Fruit fly (Drosophila melanogaster) whole organism, embryonic: ENCODE results near the gene cnc.

Source experiments
- Awh ChIP-seq: fragments of 200-800 bp; sonication (Bioruptor generic); IDR thresholded peaks from 2 replicates; pipeline ENCODE4, ENCODE4 v1.3.6; 2022; ENCODE audit warnings: missing biosample characterization, missing genetic modification characterization
- Blimp-1 ChIP-seq: fragments of 200-800 bp; sonication (Bioruptor generic); optimal IDR thresholded peaks from 3 replicates; lab custom pipeline; 2018; ENCODE audit warnings: missing biosample characterization, missing genetic modification characterization, mild to moderate bottlenecking, moderate library complexity, missing genetic modification reagents
- CG10321 ChIP-seq: fragments of 200-800 bp; sonication (Bioruptor generic); IDR thresholded peaks from 2 replicates; pipeline ENCODE4 v1.3.6; 2022; ENCODE audit warnings: missing biosample characterization, missing genetic modification characterization
- CG10431 ChIP-seq: fragments of 200-800 bp; sonication (Bioruptor generic); optimal IDR thresholded peaks from 3 replicates; lab custom pipeline; 2018; ENCODE audit warnings: missing biosample characterization, mild to moderate bottlenecking, missing genetic modification characterization
- CG10543 ChIP-seq: fragments of 200-800 bp; sonication (Bioruptor generic); optimal IDR thresholded peaks from 3 replicates; lab custom pipeline; 2017; ENCODE audit warnings: missing biosample characterization, mild to moderate bottlenecking, missing genetic modification characterization, moderate library complexity
- CG10979 ChIP-seq: fragments of 200-800 bp; sonication (Bioruptor generic); optimal IDR thresholded peaks from 2 replicates; lab custom pipeline; 2018; ENCODE audit warnings: missing biosample characterization, mild to moderate bottlenecking, missing genetic modification characterization, moderate library complexity
- CG11398 ChIP-seq: fragments of 200-800 bp; sonication (Bioruptor generic); optimal IDR thresholded peaks from 2 replicates; lab custom pipeline; 2016; ENCODE audit warnings: missing biosample characterization, missing genetic modification characterization
- CG11504 ChIP-seq: fragments of 200-800 bp; sonication (Bioruptor generic); optimal IDR thresholded peaks from 3 replicates; lab custom pipeline; 2019; ENCODE audit warnings: missing biosample characterization, mild to moderate bottlenecking, missing genetic modification characterization, moderate library complexity
- CG12219 ChIP-seq: fragments of 200-800 bp; sonication (Bioruptor generic); optimal IDR thresholded peaks from 3 replicates; lab custom pipeline; 2018; ENCODE audit warnings: missing biosample characterization, mild to moderate bottlenecking, missing genetic modification characterization
- CG12391 ChIP-seq: fragments of 200-800 bp; sonication (Bioruptor generic); optimal IDR thresholded peaks from 3 replicates; lab custom pipeline; 2018; ENCODE audit warnings: missing biosample characterization, mild to moderate bottlenecking, missing genetic modification characterization, moderate library complexity
- CG13123 ChIP-seq: fragments of 200-800 bp; sonication (Bioruptor generic); optimal IDR thresholded peaks from 2 replicates; lab custom pipeline; 2016; ENCODE audit warnings: missing biosample characterization, missing genetic modification characterization
- CG13624 ChIP-seq: fragments of 200-800 bp; sonication (Bioruptor generic); optimal IDR thresholded peaks from 2 replicates; lab custom pipeline; 2016; ENCODE audit warnings: missing biosample characterization, missing genetic modification characterization
- CG1602 ChIP-seq: fragments of 200-800 bp; sonication (Bioruptor generic); optimal IDR thresholded peaks from 3 replicates; lab custom pipeline; 2016; ENCODE audit warnings: missing biosample characterization, missing genetic modification characterization
- CG16815 ChIP-seq: fragments of 200-800 bp; sonication (Bioruptor generic); optimal IDR thresholded peaks from 3 replicates; lab custom pipeline; 2017; ENCODE audit warnings: missing biosample characterization, mild to moderate bottlenecking, missing genetic modification characterization
- CG4617 ChIP-seq: fragments of 200-800 bp; sonication (Bioruptor generic); optimal IDR thresholded peaks from 3 replicates; lab custom pipeline; 2016; ENCODE audit warnings: missing biosample characterization, missing genetic modification characterization, borderline replicate concordance
- CG6654 ChIP-seq: fragments of 200-800 bp; sonication (Bioruptor generic); optimal IDR thresholded peaks from 2 replicates; lab custom pipeline; 2017; ENCODE audit warnings: missing biosample characterization, mild to moderate bottlenecking, missing genetic modification characterization
- CG6765 ChIP-seq: fragments of 200-800 bp; sonication (Bioruptor generic); optimal IDR thresholded peaks from 3 replicates; lab custom pipeline; 2017; ENCODE audit warnings: missing biosample characterization, mild to moderate bottlenecking, missing genetic modification characterization
- CG9932 ChIP-seq: fragments of 200-800 bp; sonication (Bioruptor generic); IDR thresholded peaks from 2 replicates; pipeline ENCODE4 v1.3.6; 2022; ENCODE audit warnings: missing biosample characterization, missing genetic modification characterization
- D19B ChIP-seq: fragments of 200-800 bp; sonication (Bioruptor generic); optimal IDR thresholded peaks from 2 replicates; lab custom pipeline; 2017; ENCODE audit warnings: missing biosample characterization, mild to moderate bottlenecking, missing genetic modification characterization
- Dbx ChIP-seq: fragments of 200-800 bp; sonication (Bioruptor generic); IDR thresholded peaks from 3 replicates; pipeline ENCODE4 v1.3.6; 2022; ENCODE audit warnings: missing biosample characterization, missing genetic modification characterization
- Doc2 ChIP-seq: fragments of 200-800 bp; sonication (Bioruptor generic); IDR thresholded peaks from 2 replicates; pipeline ENCODE4 v1.3.6; 2022; ENCODE audit warnings: missing biosample characterization, missing genetic modification characterization
- HLH54F ChIP-seq: fragments of 200-800 bp; sonication (Bioruptor generic); optimal IDR thresholded peaks from 3 replicates; lab custom pipeline; 2016; ENCODE audit warnings: missing biosample characterization, missing genetic modification characterization
- HmgZ ChIP-seq: fragments of 200-800 bp; sonication (Bioruptor generic); optimal IDR thresholded peaks from 2 replicates; lab custom pipeline; 2018; ENCODE audit warnings: missing biosample characterization, mild to moderate bottlenecking, missing genetic modification characterization
- Hr51 ChIP-seq, 2 experiments: fragments of 200-800 bp; sonication (Bioruptor generic); optimal IDR thresholded peaks; 2 replicates in 1 of 2; 3 replicates in 1 of 2; lab custom pipeline; 2016 to 2018; ENCODE audit warnings: missing biosample characterization in 2 of 2, missing genetic modification characterization in 2 of 2, mild to moderate bottlenecking in 1 of 2, moderate library complexity in 1 of 2
- Mrtf ChIP-seq: fragments of 200-800 bp; sonication (Bioruptor generic); IDR thresholded peaks from 3 replicates; pipeline ENCODE4 v1.3.6; 2022; ENCODE audit warnings: missing biosample characterization, missing genetic modification characterization
- Vsx1 ChIP-seq: fragments of 200-800 bp; sonication (Bioruptor generic); optimal IDR thresholded peaks from 2 replicates; lab custom pipeline; 2017; ENCODE audit warnings: missing biosample characterization, mild to moderate bottlenecking, missing genetic modification characterization, missing genetic modification reagents
- amos ChIP-seq: fragments of 200-800 bp; sonication (Bioruptor generic); IDR thresholded peaks from 2 replicates; pipeline ENCODE4 v1.3.6; 2022; ENCODE audit warnings: missing biosample characterization, missing genetic modification characterization; ENCODE audit not compliant: partially characterized antibody
- ap ChIP-seq: fragments of 200-800 bp; sonication (Bioruptor generic); IDR thresholded peaks from 2 replicates; pipeline ENCODE4 v1.3.6; 2022; ENCODE audit warnings: missing biosample characterization, missing genetic modification characterization
- ash1 ChIP-seq: fragments of 200-800 bp; sonication (Bioruptor generic); optimal IDR thresholded peaks from 2 replicates; lab custom pipeline; 2018; ENCODE audit warnings: missing biosample characterization, mild to moderate bottlenecking, missing genetic modification characterization
- croc ChIP-seq: fragments of 200-800 bp; sonication (Bioruptor generic); conservative IDR thresholded peaks from 3 replicates; pipeline ENCODE4 v1.3.6; 2022; ENCODE audit warnings: missing biosample characterization, missing genetic modification characterization
- crp ChIP-seq, 2 experiments: fragments of 200-800 bp; sonication (Bioruptor generic); optimal IDR thresholded peaks; 2 replicates in 1 of 2; 3 replicates in 1 of 2; lab custom pipeline; 2017; ENCODE audit warnings: missing biosample characterization in 2 of 2, missing genetic modification characterization in 2 of 2, mild to moderate bottlenecking in 1 of 2, moderate library complexity in 1 of 2
- dm ChIP-seq: fragments of 200-800 bp; sonication (Bioruptor generic); optimal IDR thresholded peaks from 3 replicates; lab custom pipeline; 2016; ENCODE audit warnings: missing biosample characterization, missing genetic modification characterization
- en ChIP-seq: fragments of 200-800 bp; sonication (Bioruptor generic); optimal IDR thresholded peaks from 2 replicates; lab custom pipeline; 2016; ENCODE audit warnings: missing biosample characterization, missing genetic modification characterization
- fd64A ChIP-seq: fragments of 200-800 bp; sonication (Bioruptor generic); optimal IDR thresholded peaks from 3 replicates; lab custom pipeline; 2018; ENCODE audit warnings: missing biosample characterization, mild to moderate bottlenecking, missing genetic modification characterization
- gcm ChIP-seq: fragments of 200-800 bp; sonication (Bioruptor generic); optimal IDR thresholded peaks from 2 replicates; lab custom pipeline; 2019; ENCODE audit warnings: missing biosample characterization, mild to moderate bottlenecking, missing genetic modification characterization, moderate library complexity
- gsb-n ChIP-seq: fragments of 200-800 bp; sonication (Bioruptor generic); optimal IDR thresholded peaks from 3 replicates; lab custom pipeline; 2018; ENCODE audit warnings: missing biosample characterization, mild to moderate bottlenecking, missing genetic modification characterization
- kah ChIP-seq: fragments of 200-800 bp; sonication (Bioruptor generic); optimal IDR thresholded peaks from 2 replicates; lab custom pipeline; 2018; ENCODE audit warnings: missing biosample characterization, mild to moderate bottlenecking, missing genetic modification characterization
- kay ChIP-seq: fragments of 200-800 bp; sonication (Bioruptor generic); optimal IDR thresholded peaks from 2 replicates; lab custom pipeline; 2016; ENCODE audit warnings: missing biosample characterization, missing genetic modification characterization
- oc ChIP-seq: fragments of 200-800 bp; sonication (Bioruptor generic); optimal IDR thresholded peaks from 2 replicates; lab custom pipeline; 2018; ENCODE audit warnings: missing biosample characterization, mild to moderate bottlenecking, missing genetic modification characterization, moderate library complexity
- odd ChIP-seq: fragments of 200-800 bp; sonication (Bioruptor generic); optimal IDR thresholded peaks from 2 replicates; lab custom pipeline; 2017; ENCODE audit warnings: missing biosample characterization, mild to moderate bottlenecking, missing genetic modification characterization
- prd ChIP-seq, 3 experiments: fragments of >200 bp in 2 of 3; fragments of 200-800 bp in 1 of 3; sonication (Bioruptor generic) in 1 of 3; optimal IDR thresholded peaks in 2 of 3; IDR thresholded peaks in 1 of 3; 2 replicates in 2 of 3; 3 replicates in 1 of 3; pipeline versions ENCODE4 v1.3.6 to Lab custom; 2017 to 2022; ENCODE audit warnings: missing biosample characterization in 1 of 3, missing genetic modification characterization in 1 of 3
- sc ChIP-seq, 3 experiments: fragments of >200 bp in 2 of 3; fragments of 200-800 bp in 1 of 3; sonication (Bioruptor generic) in 1 of 3; optimal IDR thresholded peaks; 2 replicates in 2 of 3; 3 replicates in 1 of 3; lab custom pipeline; 2017; ENCODE audit warnings: mild to moderate bottlenecking in 1 of 3, missing biosample characterization in 1 of 3, missing genetic modification characterization in 1 of 3, missing genetic modification reagents in 1 of 3
- sisA ChIP-seq: fragments of 200-800 bp; sonication (Bioruptor generic); IDR thresholded peaks from 2 replicates; pipeline ENCODE4 v1.3.6; 2022; ENCODE audit warnings: missing biosample characterization, missing genetic modification characterization
- slbo ChIP-seq: fragments of 200-800 bp; sonication (Bioruptor generic); IDR thresholded peaks from 2 replicates; pipeline ENCODE4 v1.3.6; 2022; ENCODE audit warnings: missing biosample characterization, missing genetic modification characterization
- unc-4 ChIP-seq: fragments of 200-800 bp; sonication (Bioruptor generic); IDR thresholded peaks from 2 replicates; pipeline ENCODE4 v1.3.6; 2022; ENCODE audit warnings: missing biosample characterization, missing genetic modification characterization; ENCODE audit not compliant: partially characterized antibody
- wdn ChIP-seq: fragments of 200-800 bp; sonication (Bioruptor generic); IDR thresholded peaks from 2 replicates; pipeline ENCODE4 v1.3.6; 2022; ENCODE audit warnings: missing biosample characterization, missing genetic modification characterization

cnc gene

dm6 chr3R:23189958-23190900, 36.3 kb downstream of the cnc start (continued):
- peak; percentile 35 to 84 for TF ChIP-seq Hr51 (GFP tag; optimal IDR thresholded peaks at IDR 0.05; lab: Kevin White, UChicago)
- peak; percentile 60 for TF ChIP-seq CG6765 (GFP tag; lab: Kevin White, UChicago)
- TF ChIP-seq croc (GFP tag; lab: Robert Waterston, UW) = 0 out of 3 replicates have a peak, but pooled peaks have one; percentile 14
- peak; percentile 60 for TF ChIP-seq CG13624 (GFP tag; lab: Kevin White, UChicago)
- TF ChIP-seq Doc2 (GFP tag; lab: Robert Waterston, UW) = no peak
- no peak for TF ChIP-seq sc (optimal IDR thresholded peaks at IDR 0.05; lab: Kevin White, UChicago)
- TF ChIP-seq sc (GFP tag; optimal IDR thresholded peaks at IDR 0.05; lab: Kevin White, UChicago) = peak; percentile 49
- no peak for TF ChIP-seq fd64A (GFP tag; lab: Kevin White, UChicago)
- peak; percentile 68 for TF ChIP-seq CG10979 (tag; lab: Kevin White, UChicago)
- TF ChIP-seq Vsx1 (GFP tag; lab: Kevin White, UChicago) = peak; percentile 22
- TF ChIP-seq CG1602 (GFP tag; lab: Kevin White, UChicago) = peak; percentile 56
- peak; percentile 45 for TF ChIP-seq gcm (GFP tag; lab: Kevin White, UChicago)
- peak; percentile 57 for TF ChIP-seq D19B (GFP tag; lab: Kevin White, UChicago)
- TF ChIP-seq CG12219 (GFP tag; lab: Kevin White, UChicago) = peak; percentile 80
- peak; percentile 32 for TF ChIP-seq CG6654
- peak; percentile 77 for TF ChIP-seq CG12391 (tag; lab: Kevin White, UChicago)
- peak; percentile 81 for TF ChIP-seq CG9932 (GFP tag; lab: Robert Waterston, UW)
- TF ChIP-seq en (GFP tag; lab: Kevin White, UChicago) = no peak
- no peak for TF ChIP-seq prd (optimal IDR thresholded peaks at IDR 0.05; lab: Kevin White, UChicago)
- peak; percentile 78 for TF ChIP-seq prd (GFP tag; IDR thresholded peaks at IDR 0.05; lab: Robert Waterston, UW)
- TF ChIP-seq CG10431 (GFP tag; lab: Kevin White, UChicago) = no peak
- TF ChIP-seq CG10543 (GFP tag; lab: Kevin White, UChicago) = no peak
- peak; percentile 55; the same call in 1 of the 2 replicates for TF ChIP-seq CG10321
- TF ChIP-seq ap (GFP tag; lab: Robert Waterston, UW) = 0 out of 2 replicates have a peak, but pooled peaks have one; percentile 29
- TF ChIP-seq dm (GFP tag; lab: Kevin White, UChicago) = peak; percentile 30
- peak; percentile 73 for TF ChIP-seq Blimp-1 (GFP tag; lab: Kevin White, UChicago)
- TF ChIP-seq Dbx = peak; percentile 73
- peak; percentile 72 for TF ChIP-seq Awh (GFP tag; lab: Robert Waterston, UW)
- TF ChIP-seq slbo (GFP tag; lab: Robert Waterston, UW) = peak; percentile 86
- peak; percentile 67; the same call in 2 of the 3 replicates for TF ChIP-seq Mrtf (GFP tag; lab: Robert Waterston, UW)
- peak; percentile 84 for TF ChIP-seq CG11504 (tag; lab: Kevin White, UChicago)
- TF ChIP-seq oc (tag; lab: Kevin White, UChicago) = peak; percentile 54
- peak; percentile 35 for TF ChIP-seq CG4617
- peak; percentile 7 for TF ChIP-seq kah (GFP tag; lab: Kevin White, UChicago)
- peak; percentile 49 for TF ChIP-seq CG11398 (GFP tag; lab: Kevin White, UChicago)
- no peak for TF ChIP-seq crp (GFP tag; optimal IDR thresholded peaks at IDR 0.05; lab: Kevin White, UChicago)
- TF ChIP-seq HmgZ = peak; percentile 76
- TF ChIP-seq gsb-n = peak; percentile 56
- no peak for TF ChIP-seq kay (GFP tag; lab: Kevin White, UChicago)
- TF ChIP-seq ash1 (GFP tag; lab: Kevin White, UChicago) = peak; percentile 1
- TF ChIP-seq sisA (GFP tag; lab: Robert Waterston, UW) = peak; percentile 76
- TF ChIP-seq CG13123 (GFP tag; lab: Kevin White, UChicago) = no peak
- peak; percentile 39 for TF ChIP-seq CG16815
- TF ChIP-seq amos (GFP tag; lab: Robert Waterston, UW) = no peak
- TF ChIP-seq wdn = peak; percentile 73; the same call in 1 of the 2 replicates
- TF ChIP-seq HLH54F (GFP tag; lab: Kevin White, UChicago) = peak; percentile 63
- TF ChIP-seq unc-4 (GFP tag; lab: Robert Waterston, UW) = no peak
- peak; percentile 61 for TF ChIP-seq odd (GFP tag; lab: Kevin White, UChicago)
